Fruit fly (Drosophila melanogaster) whole organism, embryonic: Measurements from ENCODE around the gene CG4452.

Experiments used
- Aef1 ChIP-seq: fragments of 200-800 bp; sonication (Bioruptor generic); IDR thresholded peaks from 3 replicates; pipeline ENCODE4 v1.3.6; 2022; ENCODE audit warnings: missing biosample characterization, missing genetic modification characterization
- Awh ChIP-seq: fragments of 200-800 bp; sonication (Bioruptor generic); IDR thresholded peaks from 2 replicates; pipeline ENCODE4, ENCODE4 v1.3.6; 2022; ENCODE audit warnings: missing biosample characterization, missing genetic modification characterization
- Bdp1 ChIP-seq: fragments of 200-800 bp; sonication (Bioruptor generic); optimal IDR thresholded peaks from 3 replicates; lab custom pipeline; 2016; ENCODE audit warnings: missing biosample characterization, missing genetic modification characterization
- Bgb ChIP-seq: fragments of 200-800 bp; sonication (Bioruptor generic); IDR thresholded peaks from 2 replicates; pipeline ENCODE4 v1.3.6; 2022; ENCODE audit warnings: missing biosample characterization, missing genetic modification characterization; ENCODE audit not compliant: partially characterized antibody
- BtbVII ChIP-seq: fragments of 200-800 bp; sonication (Bioruptor generic); optimal IDR thresholded peaks from 3 replicates; lab custom pipeline; 2017; ENCODE audit warnings: missing biosample characterization, mild to moderate bottlenecking, missing genetic modification characterization
- CG10321 ChIP-seq: fragments of 200-800 bp; sonication (Bioruptor generic); IDR thresholded peaks from 2 replicates; pipeline ENCODE4 v1.3.6; 2022; ENCODE audit warnings: missing biosample characterization, missing genetic modification characterization
- CG10431 ChIP-seq: fragments of 200-800 bp; sonication (Bioruptor generic); optimal IDR thresholded peaks from 3 replicates; lab custom pipeline; 2018; ENCODE audit warnings: missing biosample characterization, mild to moderate bottlenecking, missing genetic modification characterization
- CG12071 ChIP-seq: fragments of 200-800 bp; sonication (Bioruptor generic); optimal IDR thresholded peaks from 3 replicates; lab custom pipeline; 2018; ENCODE audit warnings: missing biosample characterization, mild to moderate bottlenecking, missing genetic modification characterization
- CG12104 ChIP-seq: fragments of 200-800 bp; sonication (Bioruptor generic); optimal IDR thresholded peaks from 3 replicates; lab custom pipeline; 2016; ENCODE audit warnings: missing biosample characterization, missing genetic modification characterization
- CG12219 ChIP-seq: fragments of 200-800 bp; sonication (Bioruptor generic); optimal IDR thresholded peaks from 3 replicates; lab custom pipeline; 2018; ENCODE audit warnings: missing biosample characterization, mild to moderate bottlenecking, missing genetic modification characterization
- CG16813 ChIP-seq: fragments of 200-800 bp; sonication (Bioruptor generic); IDR thresholded peaks from 3 replicates; pipeline ENCODE4 v1.3.6; 2022; ENCODE audit warnings: missing biosample characterization, missing genetic modification characterization; ENCODE audit not compliant: partially characterized antibody
- CG17568 ChIP-seq: fragments of 200-800 bp; sonication (Bioruptor generic); optimal IDR thresholded peaks from 2 replicates; lab custom pipeline; 2018; ENCODE audit warnings: missing biosample characterization, mild to moderate bottlenecking, missing genetic modification characterization, moderate library complexity
- CG1832 ChIP-seq: fragments of 200-800 bp; sonication (Bioruptor generic); optimal IDR thresholded peaks from 2 replicates; lab custom pipeline; 2017; ENCODE audit warnings: missing biosample characterization, mild to moderate bottlenecking, missing genetic modification characterization, inconsistent platforms
- CG2120 ChIP-seq: fragments of 200-800 bp; sonication (Bioruptor generic); optimal IDR thresholded peaks from 3 replicates; lab custom pipeline; 2016; ENCODE audit warnings: missing biosample characterization, missing genetic modification characterization
- CG3065 ChIP-seq: fragments of 200-800 bp; sonication (Bioruptor generic); optimal IDR thresholded peaks from 2 replicates; lab custom pipeline; 2016; ENCODE audit warnings: missing biosample characterization, missing genetic modification characterization
- CG3281 ChIP-seq: fragments of 200-800 bp; sonication (Bioruptor generic); optimal IDR thresholded peaks from 3 replicates; lab custom pipeline; 2017; ENCODE audit warnings: missing biosample characterization, mild to moderate bottlenecking, missing genetic modification characterization
- CG3847 ChIP-seq: fragments of 200-800 bp; sonication (Bioruptor generic); IDR thresholded peaks from 2 replicates; pipeline ENCODE4 v1.3.6; 2022; ENCODE audit warnings: missing biosample characterization, missing genetic modification characterization
- CG4282 ChIP-seq: fragments of 200-800 bp; sonication (Bioruptor generic); optimal IDR thresholded peaks from 2 replicates; lab custom pipeline; 2016; ENCODE audit warnings: missing biosample characterization, missing genetic modification characterization
- CG4424 ChIP-seq: fragments of 200-800 bp; sonication (Bioruptor generic); optimal IDR thresholded peaks from 3 replicates; lab custom pipeline; 2016; ENCODE audit warnings: missing biosample characterization, missing genetic modification characterization
- CG4707 ChIP-seq: fragments of 200-800 bp; sonication (Bioruptor generic); optimal IDR thresholded peaks from 2 replicates; lab custom pipeline; 2018; ENCODE audit warnings: missing biosample characterization, mild to moderate bottlenecking, missing genetic modification characterization, moderate library complexity
- CG7372 ChIP-seq: fragments of 200-800 bp; sonication (Bioruptor generic); IDR thresholded peaks from 2 replicates; pipeline ENCODE4 v1.3.6; 2022; ENCODE audit warnings: missing biosample characterization, missing genetic modification characterization
- CG8388 ChIP-seq: fragments of 200-800 bp; sonication (Bioruptor generic); optimal IDR thresholded peaks from 2 replicates; lab custom pipeline; 2019; ENCODE audit warnings: missing biosample characterization, mild to moderate bottlenecking, missing genetic modification characterization, moderate library complexity
- E2f1 ChIP-seq: fragments of 200-800 bp; sonication (Bioruptor generic); IDR thresholded peaks from 2 replicates; pipeline ENCODE4 v1.3.6; 2022; ENCODE audit warnings: missing biosample characterization, missing genetic modification characterization
- Fer2 ChIP-seq: fragments of 200-800 bp; sonication (Bioruptor generic); optimal IDR thresholded peaks from 2 replicates; lab custom pipeline; 2018; ENCODE audit warnings: missing biosample characterization, mild to moderate bottlenecking, missing genetic modification characterization, moderate library complexity
- Meics ChIP-seq: fragments of 200-800 bp; sonication (Bioruptor generic); optimal IDR thresholded peaks from 2 replicates; lab custom pipeline; 2017; ENCODE audit warnings: missing biosample characterization, mild to moderate bottlenecking, missing genetic modification characterization
- NK7.1 ChIP-seq: fragments of 200-800 bp; sonication (Bioruptor generic); optimal IDR thresholded peaks from 3 replicates; lab custom pipeline; 2016; ENCODE audit warnings: missing biosample characterization, missing genetic modification characterization
- Vsx1 ChIP-seq: fragments of 200-800 bp; sonication (Bioruptor generic); optimal IDR thresholded peaks from 2 replicates; lab custom pipeline; 2017; ENCODE audit warnings: missing biosample characterization, mild to moderate bottlenecking, missing genetic modification characterization, missing genetic modification reagents
- ac ChIP-seq: fragments of 200-800 bp; sonication (Bioruptor generic); optimal IDR thresholded peaks from 3 replicates; lab custom pipeline; 2017; ENCODE audit warnings: missing biosample characterization, mild to moderate bottlenecking, missing genetic modification characterization
- bbx ChIP-seq: fragments of 200-800 bp; sonication (Bioruptor generic); IDR thresholded peaks from 2 replicates; pipeline ENCODE4 v1.3.6; 2022; ENCODE audit warnings: missing biosample characterization, missing genetic modification characterization; ENCODE audit not compliant: partially characterized antibody
- danr ChIP-seq: fragments of 200-800 bp; sonication (Bioruptor generic); IDR thresholded peaks from 2 replicates; pipeline ENCODE4 v1.3.6; 2022; ENCODE audit warnings: missing biosample characterization, missing genetic modification characterization
- dpn ChIP-seq, 2 experiments: fragments of 200-800 bp; sonication (Bioruptor generic); optimal IDR thresholded peaks; 3 replicates each; lab custom pipeline; 2016; ENCODE audit warnings: missing biosample characterization in 2 of 2, missing genetic modification characterization in 2 of 2
- eve ChIP-seq, 2 experiments: fragments of >200 bp; optimal IDR thresholded peaks; 2 replicates each; lab custom pipeline; 2017; ENCODE audit warnings: missing biosample characterization in 2 of 2, missing genetic modification characterization in 2 of 2
- fd96Cb ChIP-seq: fragments of 200-800 bp; sonication (Bioruptor generic); optimal IDR thresholded peaks from 2 replicates; lab custom pipeline; 2018; ENCODE audit warnings: missing biosample characterization, mild to moderate bottlenecking, missing genetic modification characterization, moderate library complexity
- gcm ChIP-seq: fragments of 200-800 bp; sonication (Bioruptor generic); optimal IDR thresholded peaks from 2 replicates; lab custom pipeline; 2019; ENCODE audit warnings: missing biosample characterization, mild to moderate bottlenecking, missing genetic modification characterization, moderate library complexity
- gsb-n ChIP-seq: fragments of 200-800 bp; sonication (Bioruptor generic); optimal IDR thresholded peaks from 3 replicates; lab custom pipeline; 2018; ENCODE audit warnings: missing biosample characterization, mild to moderate bottlenecking, missing genetic modification characterization
- lola ChIP-seq, 3 experiments: fragments of >200 bp in 2 of 3; fragments of 200-800 bp in 1 of 3; sonication (Bioruptor generic) in 1 of 3; optimal IDR thresholded peaks; 2 replicates each; lab custom pipeline; 2017 to 2019; ENCODE audit warnings: missing biosample characterization in 3 of 3, missing genetic modification characterization in 3 of 3, mild to moderate bottlenecking in 1 of 3, moderate library complexity in 1 of 3
- maf-S ChIP-seq: fragments of 200-800 bp; sonication (Bioruptor generic); optimal IDR thresholded peaks from 2 replicates; lab custom pipeline; 2016; ENCODE audit warnings: missing biosample characterization, missing genetic modification characterization
- nerfin-1 ChIP-seq: fragments of 200-800 bp; sonication (Bioruptor generic); optimal IDR thresholded peaks from 3 replicates; lab custom pipeline; 2019; ENCODE audit warnings: missing biosample characterization, mild to moderate bottlenecking, missing genetic modification characterization, moderate library complexity
- pho ChIP-seq: fragments of 200-800 bp; sonication (Bioruptor generic); optimal IDR thresholded peaks from 2 replicates; lab custom pipeline; 2016; ENCODE audit warnings: missing biosample characterization, missing genetic modification characterization
- sd ChIP-seq: fragments of 200-800 bp; sonication (Bioruptor generic); optimal IDR thresholded peaks from 3 replicates; lab custom pipeline; 2018; ENCODE audit warnings: missing biosample characterization, mild to moderate bottlenecking, missing genetic modification characterization, moderate library complexity
- sens-2 ChIP-seq: fragments of 200-800 bp; sonication (Bioruptor generic); IDR thresholded peaks from 2 replicates; pipeline ENCODE4 v1.3.6; 2022; ENCODE audit warnings: missing biosample characterization, missing genetic modification characterization
- shn ChIP-seq: fragments of 200-800 bp; sonication (Bioruptor generic); optimal IDR thresholded peaks from 3 replicates; lab custom pipeline; 2016; ENCODE audit warnings: missing biosample characterization, missing genetic modification characterization
- wor ChIP-seq: fragments of 200-800 bp; sonication (Bioruptor generic); IDR thresholded peaks from 2 replicates; pipeline ENCODE4 v1.3.6; 2022; ENCODE audit warnings: missing biosample characterization, missing genetic modification characterization
- zfh1 ChIP-seq: fragments of 200-800 bp; sonication (Bioruptor generic); IDR thresholded peaks from 3 replicates; pipeline ENCODE4 v1.3.6; 2022; ENCODE audit warnings: missing biosample characterization, missing genetic modification characterization

CG4452 gene

DNA sequence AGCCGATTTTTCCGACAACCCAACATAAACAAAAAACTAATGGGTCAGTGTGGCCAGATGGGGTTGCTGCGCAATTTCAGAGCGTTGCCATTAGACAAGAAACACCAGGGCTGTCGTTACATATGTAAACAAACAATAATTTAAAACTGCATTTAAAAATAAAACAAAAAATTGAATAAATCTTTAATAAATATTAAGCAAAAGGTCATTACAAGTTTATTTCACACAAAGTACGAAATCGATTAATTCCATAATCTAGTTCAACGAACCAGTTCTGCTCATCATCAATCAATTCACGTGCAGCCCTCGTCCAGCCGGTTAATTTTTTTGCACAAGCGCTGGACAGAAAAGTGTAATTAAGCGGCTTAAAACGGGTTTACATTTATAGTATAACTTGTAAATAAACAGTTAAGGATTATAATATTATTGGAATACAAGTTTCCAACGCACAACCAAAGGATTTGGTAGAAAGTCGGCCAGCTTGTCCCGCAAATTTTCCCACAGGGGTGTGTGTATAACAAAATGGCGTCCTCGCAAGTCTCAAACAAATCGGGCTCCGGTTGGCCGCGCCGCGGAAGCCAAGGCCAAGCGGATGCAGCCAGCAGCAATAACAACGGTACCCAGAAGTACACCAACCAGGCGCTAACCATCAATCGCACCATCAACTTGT lies 43.7 kb downstream of the CG4452 start, which contains the start of the genes CG4022 and Cpsf5 (continued):
- peak; percentile 27 for TF ChIP-seq CG12071 (GFP tag; lab: Kevin White, UChicago)
- TF ChIP-seq CG12104 (GFP tag; lab: Kevin White, UChicago): peak; percentile 85
- TF ChIP-seq Aef1 (GFP tag; lab: Robert Waterston, UW): peak; percentile 76
- TF ChIP-seq bbx (GFP tag; lab: Robert Waterston, UW): no peak
- TF ChIP-seq CG4707 (GFP tag; lab: Kevin White, UChicago): peak; percentile 23
- peak; percentile 78 for TF ChIP-seq CG8388
- peak; percentile 86 for TF ChIP-seq CG4424 (GFP tag; lab: Kevin White, UChicago)
- TF ChIP-seq Bgb: peak; percentile 23; the same call in 1 of the 2 replicates
- TF ChIP-seq CG3065 (GFP tag; lab: Kevin White, UChicago): peak; percentile 46
- TF ChIP-seq Bdp1: peak; percentile 67
- TF ChIP-seq CG10321 (GFP tag; lab: Robert Waterston, UW): peak; percentile 40; the same call in 1 of the 2 replicates
- peak; percentile 62; the same call in 1 of the 2 replicates for TF ChIP-seq Awh (GFP tag; lab: Robert Waterston, UW)
- TF ChIP-seq gsb-n: peak; percentile 84
- peak; percentile 66 to 85 for TF ChIP-seq dpn (GFP tag; optimal IDR thresholded peaks at IDR 0.05; lab: Kevin White, UChicago)
- TF ChIP-seq gcm: peak; percentile 78
- peak in 1 of 3 experiments; percentile 84 for TF ChIP-seq lola (GFP tag; optimal IDR thresholded peaks at IDR 0.05; lab: Kevin White, UChicago)
- no peak for TF ChIP-seq CG1832 (GFP tag; lab: Kevin White, UChicago)
- TF ChIP-seq CG3847: peak; percentile 88
- peak; percentile 44 for TF ChIP-seq shn (GFP tag; lab: Kevin White, UChicago)
- peak; percentile 68 for TF ChIP-seq fd96Cb (tag; lab: Kevin White, UChicago)
- TF ChIP-seq Meics: peak; percentile 78
- TF ChIP-seq CG16813 (GFP tag; lab: Robert Waterston, UW): peak; percentile 48; the same call in 1 of the 3 replicates
- peak; percentile 67 for TF ChIP-seq pho (GFP tag; lab: Kevin White, UChicago)
- no peak for TF ChIP-seq Vsx1 (GFP tag; lab: Kevin White, UChicago)
- TF ChIP-seq eve (GFP tag; optimal IDR thresholded peaks at IDR 0.05; lab: Kevin White, UChicago): no peak
- TF ChIP-seq sens-2: 0 out of 2 replicates have a peak, but pooled peaks have one; percentile 29
- TF ChIP-seq sd: peak; percentile 47
- peak; percentile 79 for TF ChIP-seq CG3281 (GFP tag; lab: Kevin White, UChicago)
- no peak for TF ChIP-seq NK7.1 (GFP tag; lab: Kevin White, UChicago)
- peak; percentile 63 for TF ChIP-seq CG17568 (GFP tag; lab: Kevin White, UChicago)
- peak; percentile 47 for TF ChIP-seq BtbVII (GFP tag; lab: Kevin White, UChicago)
- TF ChIP-seq zfh1: peak; percentile 83
- TF ChIP-seq nerfin-1 (tag; lab: Kevin White, UChicago): peak; percentile 69
- TF ChIP-seq CG2120 (GFP tag; lab: Kevin White, UChicago): peak; percentile 89
- TF ChIP-seq E2f1: peak; percentile 79
- peak; percentile 49 for TF ChIP-seq maf-S
- TF ChIP-seq wor: peak; percentile 65
- TF ChIP-seq CG10431 (GFP tag; lab: Kevin White, UChicago): peak; percentile 81
- TF ChIP-seq danr (GFP tag; lab: Robert Waterston, UW): peak; percentile 52; the same call in 1 of the 2 replicates
- TF ChIP-seq Fer2 (tag; lab: Kevin White, UChicago): peak; percentile 67
- TF ChIP-seq CG12219 (GFP tag; lab: Kevin White, UChicago): peak; percentile 69
- peak; percentile 20 for TF ChIP-seq ac
- TF ChIP-seq CG4282 (GFP tag; lab: Kevin White, UChicago): no peak
- peak; percentile 84 for TF ChIP-seq CG7372 (GFP tag; lab: Robert Waterston, UW)
